Worm (Caenorhabditis elegans) whole organism, L2 larva: ENCODE measurements around the gene Y44A6D.3.
A peak's percentile ranks its signal among the peaks of the same experiment; 100 is the strongest.

Experiments used
- C34F6.9 ChIP-seq: fragments of 150-350 bp; optimal IDR thresholded peaks from 2 replicates; lab custom pipeline; 2014; ENCODE audit warnings: missing biosample characterization, missing genetic modification characterization
- F13H6.1 ChIP-seq: sonication (generic microtip); optimal IDR thresholded peaks from 2 replicates; lab custom pipeline; 2016; ENCODE audit warnings: missing genetic modification characterization, missing compliant biosample characterization
- R02D3.7 ChIP-seq: fragments of 150-350 bp; optimal IDR thresholded peaks from 2 replicates; lab custom pipeline; 2014; ENCODE audit warnings: missing biosample characterization, missing genetic modification characterization
- Y55F3AM.14 ChIP-seq: fragments of 200-800 bp; sonication (Bioruptor generic); optimal IDR thresholded peaks from 2 replicates; lab custom pipeline; 2018; ENCODE audit warnings: mild to moderate bottlenecking, missing genetic modification characterization, missing compliant biosample characterization
- ZK546.5 ChIP-seq: sonication (generic microtip); optimal IDR thresholded peaks from 2 replicates; lab custom pipeline; 2017; ENCODE audit warnings: missing biosample characterization, missing genetic modification characterization
- alr-1 ChIP-seq: fragments of 150-350 bp; optimal IDR thresholded peaks from 2 replicates; lab custom pipeline; 2014; ENCODE audit warnings: missing biosample characterization, missing genetic modification characterization
- aly-2 ChIP-seq: fragments of 150-350 bp; optimal IDR thresholded peaks from 2 replicates; lab custom pipeline; 2014; ENCODE audit warnings: missing biosample characterization, missing genetic modification characterization
- ama-1 ChIP-seq: fragments of 150-350 bp; optimal IDR thresholded peaks from 2 replicates; lab custom pipeline; 2018; ENCODE audit warnings: inconsistent platforms
- blmp-1 ChIP-seq: sonication (generic microtip); optimal IDR thresholded peaks from 2 replicates; lab custom pipeline; 2017; ENCODE audit warnings: missing genetic modification characterization, mild to moderate bottlenecking, missing compliant biosample characterization, antibody characterized with exemption, moderate library complexity; ENCODE audit not compliant: insufficient read depth
- ceh-16 ChIP-seq: fragments of 150-350 bp; optimal IDR thresholded peaks from 2 replicates; lab custom pipeline; 2014; ENCODE audit warnings: missing biosample characterization, missing genetic modification characterization
- ceh-82 ChIP-seq: fragments of 150-350 bp; optimal IDR thresholded peaks from 2 replicates; lab custom pipeline; 2014; ENCODE audit warnings: missing biosample characterization, missing genetic modification characterization
- crh-2 ChIP-seq: sonication (generic microtip); optimal IDR thresholded peaks from 2 replicates; lab custom pipeline; 2017; ENCODE audit warnings: missing biosample characterization, missing genetic modification characterization
- dmd-4 ChIP-seq: sonication (generic microtip); optimal IDR thresholded peaks from 2 replicates; lab custom pipeline; 2017; ENCODE audit warnings: missing biosample characterization, missing genetic modification characterization
- egl-27 ChIP-seq: sonication (generic microtip); optimal IDR thresholded peaks from 3 replicates; lab custom pipeline; 2017; ENCODE audit warnings: missing biosample characterization, missing genetic modification reagents, missing genetic modification characterization
- elt-1 ChIP-seq: fragments of 150-350 bp; optimal IDR thresholded peaks from 2 replicates; lab custom pipeline; 2014; ENCODE audit warnings: missing biosample characterization, missing genetic modification characterization
- elt-3 ChIP-seq: sonication (generic microtip); optimal IDR thresholded peaks from 2 replicates; lab custom pipeline; 2017; ENCODE audit warnings: missing biosample characterization, missing genetic modification characterization
- fos-1 ChIP-seq: fragments of 150-350 bp; optimal IDR thresholded peaks from 2 replicates; lab custom pipeline; 2014; ENCODE audit warnings: missing biosample characterization, missing genetic modification characterization
- gmeb-1 ChIP-seq: fragments of 150-350 bp; optimal IDR thresholded peaks from 2 replicates; lab custom pipeline; 2014; ENCODE audit warnings: missing biosample characterization, missing genetic modification characterization
- lin-11 ChIP-seq: fragments of 150-350 bp; sonication (generic microtip); optimal IDR thresholded peaks from 2 replicates; lab custom pipeline; 2014; ENCODE audit warnings: missing biosample characterization, missing genetic modification characterization, inconsistent platforms, mixed read lengths
- lin-13 ChIP-seq: fragments of 150-350 bp; optimal IDR thresholded peaks from 2 replicates; lab custom pipeline; 2014; ENCODE audit warnings: missing biosample characterization, missing genetic modification reagents, missing genetic modification characterization
- lin-39 ChIP-seq: fragments of 150-350 bp; optimal IDR thresholded peaks from 2 replicates; lab custom pipeline; 2014; ENCODE audit warnings: missing biosample characterization, missing genetic modification reagents, missing genetic modification characterization
- lsy-2 ChIP-seq, 2 experiments: fragments of 150-350 bp in 1 of 2; sonication (generic microtip) in 1 of 2; optimal IDR thresholded peaks; 2 replicates each; lab custom pipeline; 2014 to 2017; ENCODE audit warnings: missing biosample characterization in 2 of 2, missing genetic modification characterization in 2 of 2
- mab-5 ChIP-seq: fragments of 150-350 bp; optimal IDR thresholded peaks from 2 replicates; lab custom pipeline; 2014; ENCODE audit warnings: missing biosample characterization, missing genetic modification characterization
- mbf-1 ChIP-seq: sonication (generic microtip); optimal IDR thresholded peaks from 2 replicates; lab custom pipeline; 2017; ENCODE audit warnings: missing biosample characterization, missing genetic modification characterization
- mdl-1 ChIP-seq, 2 experiments: fragments of 150-350 bp in 1 of 2; sonication (generic microtip) in 1 of 2; optimal IDR thresholded peaks; 2 replicates each; lab custom pipeline; 2017; ENCODE audit warnings: missing biosample characterization in 2 of 2, missing genetic modification characterization in 2 of 2
- nhr-10 ChIP-seq: sonication (generic microtip); optimal IDR thresholded peaks from 2 replicates; lab custom pipeline; 2017; ENCODE audit warnings: missing biosample characterization, missing genetic modification characterization
- nhr-11 ChIP-seq: fragments of 150-350 bp; optimal IDR thresholded peaks from 2 replicates; lab custom pipeline; 2014; ENCODE audit warnings: missing biosample characterization, missing genetic modification characterization
- nhr-12 ChIP-seq: fragments of 150-350 bp; optimal IDR thresholded peaks from 2 replicates; lab custom pipeline; 2014; ENCODE audit warnings: missing biosample characterization, missing genetic modification characterization
- nhr-129 ChIP-seq: fragments of 150-350 bp; optimal IDR thresholded peaks from 2 replicates; lab custom pipeline; 2014; ENCODE audit warnings: missing biosample characterization, missing genetic modification characterization
- nhr-21 ChIP-seq: fragments of 150-350 bp; optimal IDR thresholded peaks from 2 replicates; lab custom pipeline; 2014; ENCODE audit warnings: missing biosample characterization, missing genetic modification characterization
- nhr-23 ChIP-seq: fragments of 150-350 bp; optimal IDR thresholded peaks from 2 replicates; lab custom pipeline; 2014; ENCODE audit warnings: missing biosample characterization, missing genetic modification reagents, missing genetic modification characterization
- nhr-237 ChIP-seq: fragments of 150-350 bp; optimal IDR thresholded peaks from 2 replicates; lab custom pipeline; 2014; ENCODE audit warnings: missing biosample characterization, missing genetic modification characterization
- nhr-25 ChIP-seq: fragments of 150-350 bp; sonication (generic microtip); optimal IDR thresholded peaks from 3 replicates; lab custom pipeline; 2014; ENCODE audit warnings: missing biosample characterization, missing genetic modification characterization
- nhr-6 ChIP-seq: fragments of 150-350 bp; optimal IDR thresholded peaks from 2 replicates; lab custom pipeline; 2014; ENCODE audit warnings: missing biosample characterization, missing genetic modification characterization
- nhr-77 ChIP-seq: fragments of 150-350 bp; optimal IDR thresholded peaks from 2 replicates; lab custom pipeline; 2014; ENCODE audit warnings: missing biosample characterization, missing genetic modification characterization
- peb-1 ChIP-seq: fragments of 150-350 bp; optimal IDR thresholded peaks from 2 replicates; lab custom pipeline; 2014; ENCODE audit warnings: missing biosample characterization, missing genetic modification characterization
- sem-4 ChIP-seq: fragments of 150-350 bp; optimal IDR thresholded peaks from 2 replicates; lab custom pipeline; 2014; ENCODE audit warnings: missing biosample characterization, missing genetic modification reagents, missing genetic modification characterization
- skn-1 ChIP-seq: sonication (generic microtip); optimal IDR thresholded peaks from 2 replicates; lab custom pipeline; 2017; ENCODE audit warnings: missing biosample characterization, missing genetic modification characterization
- sma-3 ChIP-seq: sonication (generic microtip); optimal IDR thresholded peaks from 2 replicates; lab custom pipeline; 2016; ENCODE audit warnings: missing genetic modification reagents, missing genetic modification characterization, missing compliant biosample characterization
- sma-9 ChIP-seq, 2 experiments: fragments of 150-350 bp in 1 of 2; sonication (generic microtip) in 1 of 2; optimal IDR thresholded peaks; 2 replicates each; lab custom pipeline; 2014 to 2016; ENCODE audit warnings: missing genetic modification characterization in 2 of 2, mild to moderate bottlenecking in 1 of 2, missing biosample characterization in 1 of 2, missing compliant biosample characterization in 1 of 2, missing genetic modification reagents in 1 of 2, moderate library complexity in 1 of 2
- snpc-4 ChIP-seq: fragments of 150-350 bp; optimal IDR thresholded peaks from 2 replicates; lab custom pipeline; 2014; ENCODE audit warnings: missing biosample characterization, missing genetic modification characterization
- unc-39 ChIP-seq: fragments of 150-350 bp; optimal IDR thresholded peaks from 2 replicates; lab custom pipeline; 2014; ENCODE audit warnings: missing biosample characterization, missing genetic modification characterization
- unc-55 ChIP-seq: fragments of 150-350 bp; sonication (generic microtip); optimal IDR thresholded peaks from 3 replicates; lab custom pipeline; 2014; ENCODE audit warnings: missing biosample characterization, missing genetic modification reagents, missing genetic modification characterization
- unc-62 ChIP-seq: fragments of 150-350 bp; optimal IDR thresholded peaks from 2 replicates; lab custom pipeline; 2014; ENCODE audit warnings: missing biosample characterization, missing genetic modification reagents, missing genetic modification characterization
- zag-1 ChIP-seq: fragments of 150-350 bp; optimal IDR thresholded peaks from 2 replicates; lab custom pipeline; 2014; ENCODE audit warnings: missing biosample characterization, missing genetic modification characterization
- ztf-1 ChIP-seq: fragments of 200-800 bp; sonication (Bioruptor generic); conservative IDR thresholded peaks from 2 replicates; pipeline ENCODE4 v1.3.6; 2022; ENCODE audit warnings: missing genetic modification characterization, missing compliant biosample characterization
- ztf-11 ChIP-seq: sonication (generic microtip); optimal IDR thresholded peaks from 2 replicates; lab custom pipeline; 2017; ENCODE audit warnings: missing biosample characterization, missing genetic modification characterization
- ztf-4 ChIP-seq: fragments of 150-350 bp; optimal IDR thresholded peaks from 2 replicates; lab custom pipeline; 2014; ENCODE audit warnings: missing biosample characterization, missing genetic modification characterization

The Y44A6D.3 gene

ce11 chrV:20778886-20779285 lies 13.3 kb downstream of the Y44A6D.3 start:
- peak; percentile 35 for TF ChIP-seq fos-1 (tag; lab: Kevin White, UChicago)
- TF ChIP-seq alr-1: no peak
- TF ChIP-seq nhr-11 (tag; lab: Kevin White, UChicago): no peak
- TF ChIP-seq ama-1 (lab: Kevin White, UChicago): no peak
- no peak for TF ChIP-seq ztf-4 (tag; lab: Kevin White, UChicago)
- TF ChIP-seq sma-9 (GFP tag; optimal IDR thresholded peaks at IDR 0.05; lab: Kevin White, UChicago): peak; percentile 47
- TF ChIP-seq sma-9 (tag; optimal IDR thresholded peaks at IDR 0.05; lab: Kevin White, UChicago): no peak
- peak; percentile 40 for TF ChIP-seq crh-2

ce11 chrV:20778257-20778697 lies 13.9 kb downstream of the Y44A6D.3 start:
- TF ChIP-seq F13H6.1 (tag; lab: Kevin White, UChicago): peak; percentile 99
- TF ChIP-seq skn-1: peak; percentile 18
- peak; percentile 31 for TF ChIP-seq ztf-11 (tag; lab: Kevin White, UChicago)
- TF ChIP-seq C34F6.9 (tag; lab: Kevin White, UChicago): peak; percentile 97
- peak; percentile 7 for TF ChIP-seq ZK546.5 (tag; lab: Kevin White, UChicago)
- TF ChIP-seq unc-62 (GFP tag; lab: Kevin White, UChicago): peak; percentile 82
- TF ChIP-seq egl-27: peak; percentile 98
- no peak for TF ChIP-seq ztf-1 (GFP tag; lab: Robert Waterston, UW)
- peak; percentile 3 for TF ChIP-seq nhr-237 (tag; lab: Kevin White, UChicago)
- TF ChIP-seq ztf-4 (tag; lab: Kevin White, UChicago): peak; percentile 98
- peak; percentile 60 for TF ChIP-seq nhr-77 (tag; lab: Kevin White, UChicago)
- peak; percentile 97 for TF ChIP-seq nhr-6
- no peak for TF ChIP-seq nhr-23 (tag; lab: Kevin White, UChicago)
- TF ChIP-seq elt-1 (tag; lab: Kevin White, UChicago): no peak
- TF ChIP-seq nhr-10 (tag; lab: Kevin White, UChicago): peak; percentile 77
- peak; percentile 84 for TF ChIP-seq Y55F3AM.14 (GFP tag; lab: Kevin White, UChicago)
- TF ChIP-seq lsy-2 (tag; optimal IDR thresholded peaks at IDR 0.05; lab: Kevin White, UChicago): peak; percentile 83 to 96
- peak; percentile 5 for TF ChIP-seq alr-1
- TF ChIP-seq sma-3 (GFP tag; lab: Kevin White, UChicago): peak; percentile 96
- TF ChIP-seq snpc-4 (tag; lab: Kevin White, UChicago): peak; percentile 67
- TF ChIP-seq lin-39 (tag; lab: Kevin White, UChicago): peak; percentile 78
- TF ChIP-seq mdl-1 (tag; optimal IDR thresholded peaks at IDR 0.05; lab: Kevin White, UChicago): peak; percentile 93 to 99
- TF ChIP-seq nhr-129 (tag; lab: Kevin White, UChicago): peak; percentile 97
- no peak for TF ChIP-seq peb-1
- TF ChIP-seq crh-2: peak; percentile 98
- peak; percentile 70 for TF ChIP-seq blmp-1 (tag; lab: Kevin White, UChicago)
- TF ChIP-seq dmd-4 (tag; lab: Kevin White, UChicago): no peak
- TF ChIP-seq unc-55 (GFP tag; lab: Kevin White, UChicago): peak; percentile 96
- no peak for TF ChIP-seq nhr-12 (tag; lab: Kevin White, UChicago)
- peak; percentile 95 for TF ChIP-seq nhr-21 (tag; lab: Kevin White, UChicago)
- peak; percentile 66 for TF ChIP-seq ceh-16 (tag; lab: Kevin White, UChicago)
- TF ChIP-seq R02D3.7 (tag; lab: Kevin White, UChicago): no peak
- peak; percentile 92 for TF ChIP-seq lin-13 (GFP tag; lab: Kevin White, UChicago)
- TF ChIP-seq fos-1 (tag; lab: Kevin White, UChicago): peak; percentile 95
- no peak for TF ChIP-seq nhr-11 (tag; lab: Kevin White, UChicago)
- peak; percentile 91 for TF ChIP-seq ama-1 (lab: Kevin White, UChicago)
- TF ChIP-seq unc-39 (tag; lab: Kevin White, UChicago): no peak
- peak; percentile 96 for TF ChIP-seq zag-1 (tag; lab: Kevin White, UChicago)
- peak; percentile 85 for TF ChIP-seq gmeb-1 (tag; lab: Kevin White, UChicago)
- TF ChIP-seq nhr-25 (tag; lab: Kevin White, UChicago): peak; percentile 94
- TF ChIP-seq mab-5 (tag; lab: Kevin White, UChicago): peak; percentile 94
- no peak for TF ChIP-seq aly-2 (tag; lab: Kevin White, UChicago)
- peak; percentile 99 for TF ChIP-seq sem-4 (tag; lab: Kevin White, UChicago)
- TF ChIP-seq lin-11 (tag; lab: Kevin White, UChicago): peak; percentile 91
- TF ChIP-seq sma-9 (GFP tag; optimal IDR thresholded peaks at IDR 0.05; lab: Kevin White, UChicago): peak; percentile 97
- peak; percentile 68 for TF ChIP-seq sma-9 (tag; optimal IDR thresholded peaks at IDR 0.05; lab: Kevin White, UChicago)
- TF ChIP-seq ceh-82: peak; percentile 46
- TF ChIP-seq mbf-1 (tag; lab: Kevin White, UChicago): no peak
- no peak for TF ChIP-seq elt-3
